Worm (Caenorhabditis elegans): ENCODE results near the gene pals-33.

Gene pals-33

DNA sequence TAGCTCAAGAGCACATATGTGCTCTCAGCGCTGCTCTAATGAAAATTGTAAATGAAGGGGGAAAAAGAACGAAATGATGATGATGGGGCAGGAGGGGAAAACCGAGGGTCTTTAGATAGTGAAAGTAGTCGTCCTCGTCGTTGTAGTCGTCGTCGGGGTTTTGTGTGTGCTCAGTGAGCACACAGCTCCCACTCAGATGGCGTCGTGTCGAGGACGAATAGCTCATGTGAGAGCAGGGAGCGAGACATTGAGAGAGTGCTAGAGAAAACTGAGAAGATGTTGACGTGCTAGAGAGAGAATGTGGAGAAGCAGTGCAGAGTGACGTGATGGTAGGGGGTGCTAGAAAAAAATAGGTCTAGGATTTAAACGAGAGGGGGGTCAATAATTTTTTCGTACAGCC is 44.6 kb downstream of the pals-33 start (continued):
- peak; percentile 31 for TF ChIP-seq lin-13 (GFP tag; optimal IDR thresholded peaks at IDR 0.05)
- peak; percentile 26 for TF ChIP-seq nhr-19 (GFP tag; conservative IDR thresholded peaks at IDR 0.05)
- peak; percentile 45 for TF ChIP-seq skn-1 (tag; optimal IDR thresholded peaks at IDR 0.05)
- TF ChIP-seq hlh-4 (tag; optimal IDR thresholded peaks at IDR 0.05): no peak
- TF ChIP-seq ama-1 (optimal IDR thresholded peaks at IDR 0.05): peak; percentile 7
- TF ChIP-seq nhr-90 (tag; optimal IDR thresholded peaks at IDR 0.05; ENCODE audit: poor library complexity): no peak
- no peak for TF ChIP-seq lir-3 (tag; optimal IDR thresholded peaks at IDR 0.05; ENCODE audit: poor library complexity)
- TF ChIP-seq zag-1 (tag; optimal IDR thresholded peaks at IDR 0.05): no peak
- no peak for TF ChIP-seq ceh-88 (GFP tag; IDR thresholded peaks at IDR 0.05)
- TF ChIP-seq aha-1 (tag; optimal IDR thresholded peaks at IDR 0.05): no peak
- no peak for TF ChIP-seq C16A3.4 (tag; optimal IDR thresholded peaks at IDR 0.05)
- 0 out of 2 replicates have a peak, but pooled peaks have one; percentile 11 for TF ChIP-seq isw-1 (GFP tag; IDR thresholded peaks at IDR 0.05)
- TF ChIP-seq mab-9 (GFP tag; IDR thresholded peaks at IDR 0.05): 0 out of 2 replicates have a peak, but pooled peaks have one; percentile 9
- TF ChIP-seq unc-98 (GFP tag; IDR thresholded peaks at IDR 0.05): no peak
- no peak for TF ChIP-seq alr-1 (tag; optimal IDR thresholded peaks at IDR 0.05; ENCODE audit: borderline replicate concordance)
- TF ChIP-seq ceh-82 (tag; optimal IDR thresholded peaks at IDR 0.05): peak in 2 of 3 experiments; percentile 36 to 65
- TF ChIP-seq mef-2 (tag; optimal IDR thresholded peaks at IDR 0.05): no peak
- peak; percentile 67 for TF ChIP-seq nhr-71 (tag; optimal IDR thresholded peaks at IDR 0.05)
- TF ChIP-seq unc-130 (tag; optimal IDR thresholded peaks at IDR 0.05): no peak
- TF ChIP-seq dsc-1 (tag; optimal IDR thresholded peaks at IDR 0.05): peak; percentile 43
- TF ChIP-seq snpc-4 (tag; optimal IDR thresholded peaks at IDR 0.05): peak; percentile 12
- TF ChIP-seq unc-86 (tag; optimal IDR thresholded peaks at IDR 0.05): peak; percentile 77
- TF ChIP-seq xbp-1 (tag; optimal IDR thresholded peaks at IDR 0.05): peak; percentile 40
- TF ChIP-seq egl-13 (tag; optimal IDR thresholded peaks at IDR 0.05): peak; percentile 36
- no peak for TF ChIP-seq fos-1 (tag; optimal IDR thresholded peaks at IDR 0.05)
- no peak for TF ChIP-seq nhr-84 (tag; optimal IDR thresholded peaks at IDR 0.05)
- peak; percentile 88 for TF ChIP-seq fkh-8 (tag; optimal IDR thresholded peaks at IDR 0.05)
- no peak for TF ChIP-seq C34B4.2 (tag; optimal IDR thresholded peaks at IDR 0.05)
- TF ChIP-seq F16B12.6 (tag; optimal IDR thresholded peaks at IDR 0.05): no peak
- peak; percentile 48 for TF ChIP-seq tbx-2 (tag; optimal IDR thresholded peaks at IDR 0.05)
- no peak for TF ChIP-seq rnt-1 (tag; optimal IDR thresholded peaks at IDR 0.05)
- no peak for TF ChIP-seq ztf-4 (tag; optimal IDR thresholded peaks at IDR 0.05)
- TF ChIP-seq lin-14 (GFP tag; optimal IDR thresholded peaks at IDR 0.05): peak; percentile 90
- no peak for TF ChIP-seq egl-27 (tag; optimal IDR thresholded peaks at IDR 0.05)
- peak in 1 of 3 experiments; percentile 20 for TF ChIP-seq dpl-1 (GFP tag; optimal IDR thresholded peaks at IDR 0.05)
- TF ChIP-seq pqm-1 (tag; optimal IDR thresholded peaks at IDR 0.05): no peak
- no peak for TF ChIP-seq aly-2 (tag; optimal IDR thresholded peaks at IDR 0.05)
- no peak for TF ChIP-seq efl-3 (GFP tag; optimal IDR thresholded peaks at IDR 0.05)
- no peak for TF ChIP-seq mdl-1 (tag; optimal IDR thresholded peaks at IDR 0.05)
- no peak for TF ChIP-seq nhr-28 (tag; optimal IDR thresholded peaks at IDR 0.05)

DNA sequence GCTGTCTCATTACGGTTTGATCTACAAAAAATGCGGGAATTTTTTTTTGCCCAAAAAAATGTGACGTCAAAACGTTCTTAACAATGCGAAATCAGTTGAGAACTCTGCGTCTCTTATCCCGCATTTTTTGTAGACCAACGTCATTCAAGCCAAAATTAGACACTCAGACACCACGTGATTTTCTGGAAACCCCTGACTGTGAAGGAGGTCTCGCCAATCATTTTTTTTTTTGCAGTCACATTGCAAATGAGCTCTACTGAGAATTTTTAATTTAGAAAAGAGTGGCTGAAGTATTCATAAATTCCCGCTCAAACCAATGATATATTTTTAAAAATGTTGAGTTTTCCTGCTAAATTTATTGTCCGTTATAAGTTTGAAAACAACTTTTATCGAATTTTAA is 45.3 kb downstream of the pals-33 start:
- TF ChIP-seq nhr-28 (tag; optimal IDR thresholded peaks at IDR 0.05) (no peak), zip-4 (GFP tag; optimal IDR thresholded peaks at IDR 0.05) (no peak), nhr-47 (tag; optimal IDR thresholded peaks at IDR 0.05) (peak; percentile 51), alr-1 (tag; optimal IDR thresholded peaks at IDR 0.05; ENCODE audit: borderline replicate concordance) (no peak), dsc-1 (tag; optimal IDR thresholded peaks at IDR 0.05) (peak; percentile 66), C34B4.2 (tag; optimal IDR thresholded peaks at IDR 0.05) (no peak), sox-4 (tag; optimal IDR thresholded peaks at IDR 0.05) (peak; percentile 25), tlp-1 (tag; optimal IDR thresholded peaks at IDR 0.05) (no peak), nhr-237 (tag; optimal IDR thresholded peaks at IDR 0.05) (no peak), irx-1 (tag; optimal IDR thresholded peaks at IDR 0.05) (no peak), hlh-4 (tag; optimal IDR thresholded peaks at IDR 0.05) (no peak), fkh-8 (tag; optimal IDR thresholded peaks at IDR 0.05) (peak; percentile 64), elt-2 (tag; optimal IDR thresholded peaks at IDR 0.05) (no peak), xbp-1 (tag; optimal IDR thresholded peaks at IDR 0.05) (no peak), C16A3.4 (tag; optimal IDR thresholded peaks at IDR 0.05) (no peak), hpl-2 (GFP tag; optimal IDR thresholded peaks at IDR 0.05) (no peak), unc-30 (tag; optimal IDR thresholded peaks at IDR 0.05) (no peak), nhr-71 (tag; optimal IDR thresholded peaks at IDR 0.05) (peak; percentile 29), nhr-85 (tag) (peak; percentile 17), sptf-1 (tag; optimal IDR thresholded peaks at IDR 0.05) (no peak)

Data from whole organism, L1 larva.